Fruit fly (Drosophila melanogaster): ENCODE data around the gene CG6051.
A peak's percentile ranks its signal among the peaks of the same experiment; 100 is the strongest.

CG6051 gene

dm6 chr3R:27197581-27197980 is 46.7 kb upstream of the CG6051 start (continued):
- TF ChIP-seq Hr39 (GFP tag; optimal IDR thresholded peaks at IDR 0.05), result peak; percentile 6
- peak in 1 of 2 experiments; percentile 14 for TF ChIP-seq salr (GFP tag; optimal IDR thresholded peaks at IDR 0.05)
- TF ChIP-seq CG9139 (GFP tag; optimal IDR thresholded peaks at IDR 0.05), result peak; percentile 6
- peak; percentile 4 for TF ChIP-seq CG32006 (GFP tag; optimal IDR thresholded peaks at IDR 0.05)
- TF ChIP-seq Hr4 (GFP tag; optimal IDR thresholded peaks at IDR 0.05), result peak; percentile 27
- TF ChIP-seq dsx (GFP tag; optimal IDR thresholded peaks at IDR 0.05; ENCODE audit: poor library complexity, severe bottlenecking), result peak; percentile 38
- TF ChIP-seq CG11762 (GFP tag; optimal IDR thresholded peaks at IDR 0.05; ENCODE audit: insufficient read depth), result no peak
- TF ChIP-seq CG3032 (tag; optimal IDR thresholded peaks at IDR 0.05), result peak; percentile 39
- peak; percentile 10 for TF ChIP-seq Smox (GFP tag; optimal IDR thresholded peaks at IDR 0.05)
- peak; percentile 40 for TF ChIP-seq spab (GFP tag; optimal IDR thresholded peaks at IDR 0.05)
- TF ChIP-seq CG7368 (GFP tag; optimal IDR thresholded peaks at IDR 0.05), result no peak
- TF ChIP-seq OdsH (GFP tag; optimal IDR thresholded peaks at IDR 0.05), result peak; percentile 35
- no peak for TF ChIP-seq dac (GFP tag; optimal IDR thresholded peaks at IDR 0.05)
- no peak for TF ChIP-seq eg (GFP tag; IDR thresholded peaks at IDR 0.05)
- TF ChIP-seq CG8119 (GFP tag; IDR thresholded peaks at IDR 0.05), result no peak
- no peak for TF ChIP-seq Met (GFP tag; optimal IDR thresholded peaks at IDR 0.05)
- TF ChIP-seq CG4318 (GFP tag; optimal IDR thresholded peaks at IDR 0.05), result no peak
- TF ChIP-seq CG15336 (GFP tag; IDR thresholded peaks at IDR 0.05), result no peak

dm6 chr3R:27196866-27197265 is 46.0 kb upstream of the CG6051 start:
- no peak for TF ChIP-seq CG8632 (GFP tag; optimal IDR thresholded peaks at IDR 0.05)
- TF ChIP-seq ss (GFP tag; optimal IDR thresholded peaks at IDR 0.05), result no peak
- TF ChIP-seq topi (GFP tag; optimal IDR thresholded peaks at IDR 0.05), result no peak
- TF ChIP-seq Met (GFP tag; optimal IDR thresholded peaks at IDR 0.05), result no peak
- no peak for TF ChIP-seq achi (GFP tag; optimal IDR thresholded peaks at IDR 0.05)
- TF ChIP-seq vri (GFP tag; optimal IDR thresholded peaks at IDR 0.05), result no peak
- TF ChIP-seq CG7368 (GFP tag; optimal IDR thresholded peaks at IDR 0.05), result no peak
- TF ChIP-seq Eip93F (GFP tag; optimal IDR thresholded peaks at IDR 0.05), result no peak
- TF ChIP-seq CG15336 (GFP tag; IDR thresholded peaks at IDR 0.05), result no peak
- TF ChIP-seq Eip75B (GFP tag; optimal IDR thresholded peaks at IDR 0.05), result no peak
- TF ChIP-seq fd85E (GFP tag; optimal IDR thresholded peaks at IDR 0.05), result no peak
- no peak for TF ChIP-seq salr (GFP tag; optimal IDR thresholded peaks at IDR 0.05)
- no peak for TF ChIP-seq Sox15 (GFP tag; optimal IDR thresholded peaks at IDR 0.05)

dm6 chr3R:27194106-27194505 is 43.2 kb upstream of the CG6051 start, which contains the start of gene Ser:
TSS of gene Ser (minus strand) at chr3R:27194267.
- peak; percentile 57 for TF ChIP-seq CG6854 (GFP tag; optimal IDR thresholded peaks at IDR 0.05)
- TF ChIP-seq CG1621 (tag; optimal IDR thresholded peaks at IDR 0.05), result peak; percentile 55
- TF ChIP-seq CG11294 (GFP tag; IDR thresholded peaks at IDR 0.05), result no peak
- no peak for TF ChIP-seq CG11762 (GFP tag; optimal IDR thresholded peaks at IDR 0.05; ENCODE audit: insufficient read depth)
- TF ChIP-seq ss (GFP tag; optimal IDR thresholded peaks at IDR 0.05), result peak; percentile 22 to 86
- TF ChIP-seq CG7368 (GFP tag; optimal IDR thresholded peaks at IDR 0.05), result peak; percentile 18
- peak; percentile 46; the same call in 1 of the 3 replicates for TF ChIP-seq eg (GFP tag; IDR thresholded peaks at IDR 0.05)
- TF ChIP-seq CG6808 (GFP tag; optimal IDR thresholded peaks at IDR 0.05), result peak; percentile 49
- peak; percentile 50 for TF ChIP-seq Eip78C (GFP tag)
- no peak for TF ChIP-seq fd59A (GFP tag; optimal IDR thresholded peaks at IDR 0.05)
- TF ChIP-seq CG4318 (GFP tag; optimal IDR thresholded peaks at IDR 0.05), result no peak
- no peak for TF ChIP-seq Sox102F (GFP tag; optimal IDR thresholded peaks at IDR 0.05)
- no peak for TF ChIP-seq CG3919 (GFP tag; optimal IDR thresholded peaks at IDR 0.05)
- TF ChIP-seq svp (GFP tag), result peak; percentile 63
- no peak for TF ChIP-seq lz (GFP tag; optimal IDR thresholded peaks at IDR 0.05)
- TF ChIP-seq CG16779 (tag; optimal IDR thresholded peaks at IDR 0.05), result peak; percentile 47
- no peak for TF ChIP-seq acj6 (GFP tag; optimal IDR thresholded peaks at IDR 0.05)
- peak; percentile 15 for TF ChIP-seq CG9139 (GFP tag; optimal IDR thresholded peaks at IDR 0.05)
- TF ChIP-seq dsx (GFP tag; optimal IDR thresholded peaks at IDR 0.05; ENCODE audit: poor library complexity, severe bottlenecking), result peak; percentile 40
- no peak for TF ChIP-seq Gug (GFP tag; IDR thresholded peaks at IDR 0.05)
- TF ChIP-seq CG8119 (GFP tag; IDR thresholded peaks at IDR 0.05), result 0 out of 3 replicates have a peak, but pooled peaks have one; percentile 34
